Worm (Caenorhabditis elegans): ENCODE results near the gene C37E2.10.

DNA sequence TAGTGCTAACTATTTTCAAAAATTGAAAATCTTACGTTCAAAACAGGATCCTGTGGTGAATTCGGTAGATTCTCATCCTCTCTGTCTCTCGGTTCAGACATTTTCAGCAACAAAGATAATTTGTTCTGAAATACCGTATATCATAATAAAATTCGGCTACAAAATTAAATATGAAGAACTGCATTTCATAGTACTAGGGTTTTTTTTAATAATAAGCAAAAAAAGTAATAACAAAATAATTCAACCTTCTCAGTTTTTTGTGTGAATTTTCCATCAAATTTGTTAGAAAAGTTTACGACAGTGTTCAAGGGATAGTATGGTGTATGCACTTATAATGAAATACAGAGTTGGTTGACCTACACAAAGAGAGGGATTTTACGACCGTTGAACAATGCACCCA is 44.4 kb downstream of the C37E2.10 start, which contains the start of gene K06G5.3:
- no peak for TF ChIP-seq dpl-1 (GFP tag; optimal IDR thresholded peaks at IDR 0.05)
- TF ChIP-seq ceh-58 (GFP tag; IDR thresholded peaks at IDR 0.05) = no peak
- no peak for TF ChIP-seq unc-62 (GFP tag; optimal IDR thresholded peaks at IDR 0.05)
- TF ChIP-seq cebp-1 (GFP tag; IDR thresholded peaks at IDR 0.05) = no peak
- TF ChIP-seq cebp-1 (tag; optimal IDR thresholded peaks at IDR 0.05) = no peak
- no peak for TF ChIP-seq ztf-25 (GFP tag; IDR thresholded peaks at IDR 0.05)
- TF ChIP-seq cebp-2 (GFP tag; IDR thresholded peaks at IDR 0.05) = no peak
- TF ChIP-seq C06A6.2 (GFP tag; conservative IDR thresholded peaks at IDR 0.05) = no peak
- no peak for TF ChIP-seq Y79H2A.3 (GFP tag; conservative IDR thresholded peaks at IDR 0.05)
- no peak for TF ChIP-seq him-1 (tag; optimal IDR thresholded peaks at IDR 0.05)
- no peak for TF ChIP-seq snpc-1.1 (tag; optimal IDR thresholded peaks at IDR 0.05; ENCODE audit: insufficient read depth)
